Fruit fly (Drosophila melanogaster) whole organism, prepupa: Measurements from ENCODE around the gene CdGAPr.

Source experiments
- Blimp-1 ChIP-seq: fragments of 200-800 bp; sonication (Bioruptor generic); optimal IDR thresholded peaks from 3 replicates; lab custom pipeline; 2017; ENCODE audit warnings: missing biosample characterization, missing genetic modification characterization, mild to moderate bottlenecking, moderate library complexity, missing genetic modification reagents
- CG11762 ChIP-seq: fragments of 200-800 bp; sonication (Bioruptor generic); optimal IDR thresholded peaks from 3 replicates; lab custom pipeline; 2016; ENCODE audit warnings: missing biosample characterization, missing genetic modification characterization; ENCODE audit not compliant: insufficient read depth
- CG3919 ChIP-seq: fragments of 200-800 bp; sonication (Bioruptor generic); optimal IDR thresholded peaks from 3 replicates; lab custom pipeline; 2016; ENCODE audit warnings: missing biosample characterization, missing genetic modification characterization
- CG7368 ChIP-seq: fragments of 200-800 bp; sonication (Bioruptor generic); optimal IDR thresholded peaks from 3 replicates; lab custom pipeline; 2016; ENCODE audit warnings: missing biosample characterization, missing genetic modification characterization
- CG9139 ChIP-seq: fragments of 200-800 bp; sonication (Bioruptor generic); optimal IDR thresholded peaks from 3 replicates; lab custom pipeline; 2017; ENCODE audit warnings: missing biosample characterization, mild to moderate bottlenecking, missing genetic modification characterization
- Gug ChIP-seq: fragments of 200-800 bp; sonication (Bioruptor generic); IDR thresholded peaks from 2 replicates; pipeline ENCODE4 v1.3.6; 2022; ENCODE audit warnings: missing biosample characterization, missing genetic modification characterization
- Hr39 ChIP-seq: fragments of 200-800 bp; sonication (Bioruptor generic); optimal IDR thresholded peaks from 2 replicates; lab custom pipeline; 2016; ENCODE audit warnings: missing biosample characterization, missing genetic modification characterization
- cyc ChIP-seq: fragments of 200-800 bp; sonication (Bioruptor generic); optimal IDR thresholded peaks from 3 replicates; lab custom pipeline; 2016; ENCODE audit warnings: missing biosample characterization, missing genetic modification characterization
- dsx ChIP-seq: fragments of 200-800 bp; optimal IDR thresholded peaks from 3 replicates; lab custom pipeline; 2019; ENCODE audit warnings: missing biosample characterization, mild to moderate bottlenecking, missing genetic modification characterization, moderate library complexity; ENCODE audit not compliant: poor library complexity, severe bottlenecking
- eg ChIP-seq: fragments of 200-800 bp; sonication (Bioruptor generic); IDR thresholded peaks from 3 replicates; pipeline ENCODE4 v1.3.6; 2022; ENCODE audit warnings: missing biosample characterization, missing genetic modification characterization
- esn ChIP-seq: fragments of 200-800 bp; sonication (Bioruptor generic); optimal IDR thresholded peaks from 2 replicates; lab custom pipeline; 2016; ENCODE audit warnings: missing biosample characterization, mild to moderate bottlenecking, missing genetic modification characterization, moderate library complexity
- spab ChIP-seq: fragments of 200-800 bp; sonication (Bioruptor generic); optimal IDR thresholded peaks from 2 replicates; lab custom pipeline; 2017; ENCODE audit warnings: missing biosample characterization, mild to moderate bottlenecking, missing genetic modification characterization, missing genetic modification reagents
- ss ChIP-seq, 2 experiments: fragments of 200-800 bp; sonication (Bioruptor generic); optimal IDR thresholded peaks; 2 replicates in 1 of 2; 3 replicates in 1 of 2; lab custom pipeline; 2017 to 2018; ENCODE audit warnings: mild to moderate bottlenecking in 2 of 2, missing biosample characterization in 2 of 2, missing genetic modification characterization in 2 of 2, moderate library complexity in 1 of 2

- no peak for TF ChIP-seq Hr39 (GFP tag; lab: Kevin White, UChicago)
- TF ChIP-seq spab (GFP tag; lab: Kevin White, UChicago): no peak
- no peak for TF ChIP-seq CG11762 (GFP tag; lab: Kevin White, UChicago)
- TF ChIP-seq Gug: no peak
- no peak for TF ChIP-seq CG7368 (GFP tag; lab: Kevin White, UChicago)
- TF ChIP-seq eg: no peak
- no peak for TF ChIP-seq cyc (GFP tag; lab: Kevin White, UChicago)
- no peak for TF ChIP-seq Blimp-1 (GFP tag; lab: Kevin White, UChicago)
- no peak for TF ChIP-seq esn (GFP tag; lab: Kevin White, UChicago)
- no peak for TF ChIP-seq ss (GFP tag; optimal IDR thresholded peaks at IDR 0.05; lab: Kevin White, UChicago)
- no peak for TF ChIP-seq CG9139 (GFP tag; lab: Kevin White, UChicago)
- no peak for TF ChIP-seq CG3919
- TF ChIP-seq dsx (GFP tag; lab: Kevin White, UChicago): no peak
Observed at dm6 chr2L:19787930-19788329, 3.8 kb downstream of the CdGAPr start.
